Fruit fly (Drosophila melanogaster) whole organism, prepupa: ENCODE data around the gene Col4a1.

Experiments
- CG6163 ChIP-seq: fragments of 200-800 bp; sonication (Bioruptor generic); IDR thresholded peaks from 3 replicates; pipeline ENCODE4 v1.3.6; 2022; ENCODE audit warnings: missing biosample characterization, missing genetic modification characterization
- CG9139 ChIP-seq: fragments of 200-800 bp; sonication (Bioruptor generic); optimal IDR thresholded peaks from 3 replicates; lab custom pipeline; 2017; ENCODE audit warnings: missing biosample characterization, mild to moderate bottlenecking, missing genetic modification characterization
- acj6 ChIP-seq: fragments of 200-800 bp; sonication (Bioruptor generic); optimal IDR thresholded peaks from 3 replicates; lab custom pipeline; 2016; ENCODE audit warnings: missing biosample characterization, missing genetic modification characterization
- vri ChIP-seq: fragments of 200-800 bp; sonication (Bioruptor generic); optimal IDR thresholded peaks from 3 replicates; lab custom pipeline; 2016; ENCODE audit warnings: missing biosample characterization, mild to moderate bottlenecking, missing genetic modification characterization

- TF ChIP-seq acj6 (GFP tag; lab: Kevin White, UChicago) (peak; percentile 36), vri (GFP tag; lab: Kevin White, UChicago) (peak; percentile 97), CG6163 (GFP tag; lab: Robert Waterston, UW) (peak; percentile 59), CG9139 (GFP tag; lab: Kevin White, UChicago) (peak; percentile 7)
Observed at dm6 chr2L:5044892-5045619, 15.6 kb downstream of the Col4a1 start.
